Worm (Caenorhabditis elegans) whole organism, L4/young adult: ENCODE results near the gene K02D3.2.

Source experiments
- W03F9.2 ChIP-seq: fragments of 150-350 bp; optimal IDR thresholded peaks from 2 replicates; lab custom pipeline; 2014; ENCODE audit warnings: missing biosample characterization, missing genetic modification characterization
- him-1 ChIP-seq: sonication (generic microtip); optimal IDR thresholded peaks from 2 replicates; lab custom pipeline; 2016; ENCODE audit warnings: missing genotype, missing genetic modification reagents, missing genetic modification characterization, missing compliant biosample characterization

ce11 chrX:13728991-13729390 lies 17.2 kb upstream of the K02D3.2 start:
- no peak for TF ChIP-seq him-1
- no peak for TF ChIP-seq W03F9.2 (tag; lab: Kevin White, UChicago)
